ENCODE assay signal across 1 fruit fly cellular context in genomic region chr2L:8042645-8043281, dm6.
TF ChIP-seq lines count a peak whose summit lies in the region.

RpL36A (minus strand) TSS chr2L:8042909.

TF ChIP-seq in whole organism, embryonic, 481 proteins besides CTCF, POLR2A, EP300 and RAD21 (continued from another document):
- TF ChIP-seq NK7.1 (GFP tag; optimal IDR thresholded peaks at IDR 0.05; lab: Kevin White, UChicago) (peak; percentile 42), CG1024 (GFP tag; IDR thresholded peaks at IDR 0.05; lab: Robert Waterston, UW) (no peak), Sin3A (optimal IDR thresholded peaks at IDR 0.05; lab: Kevin White, UChicago) (peak; percentile 3), jigr1 (GFP tag; IDR thresholded peaks at IDR 0.05; lab: Robert Waterston, UW) (no peak), gsb-n (tag; optimal IDR thresholded peaks at IDR 0.05; lab: Kevin White, UChicago) (no peak), CG10147 (GFP tag; optimal IDR thresholded peaks at IDR 0.05; lab: Kevin White, UChicago) (no peak), Hmx (GFP tag; optimal IDR thresholded peaks at IDR 0.05; lab: Kevin White, UChicago) (no peak), Asciz (GFP tag; optimal IDR thresholded peaks at IDR 0.05; lab: Kevin White, UChicago) (no peak), YL-1 (GFP tag; optimal IDR thresholded peaks at IDR 0.05; lab: Kevin White, UChicago) (peak; percentile 91), HLH54F (GFP tag; optimal IDR thresholded peaks at IDR 0.05; lab: Kevin White, UChicago) (peak; percentile 31)
TF ChIP-seq in whole organism, embryonic: peak in this region for 270.
